Fruit fly (Drosophila melanogaster): ENCODE results near the gene CG7126.

Gene CG7126

dm6 chr3R:18314824-18315690 is 12.4 kb upstream of the CG7126 start (continued):
- no peak for TF ChIP-seq Dll (GFP tag; IDR thresholded peaks at IDR 0.05; ENCODE audit: partially characterized antibody)
- TF ChIP-seq ci (GFP tag; IDR thresholded peaks at IDR 0.05) = peak; percentile 78
- no peak for TF ChIP-seq CG11560 (tag; IDR thresholded peaks at IDR 0.05)
- no peak for TF ChIP-seq cwo (GFP tag; optimal IDR thresholded peaks at IDR 0.05)
- TF ChIP-seq CG13424 (tag; optimal IDR thresholded peaks at IDR 0.05) = peak; percentile 32
- TF ChIP-seq E2f1 (GFP tag; IDR thresholded peaks at IDR 0.05) = peak; percentile 43; the same call in 1 of the 2 replicates
- peak; percentile 56 for TF ChIP-seq Antp (GFP tag; optimal IDR thresholded peaks at IDR 0.05)
- no peak for TF ChIP-seq da (GFP tag; optimal IDR thresholded peaks at IDR 0.05)
- no peak for TF ChIP-seq ara (GFP tag; IDR thresholded peaks at IDR 0.05)
- TF ChIP-seq CG2712 (tag; optimal IDR thresholded peaks at IDR 0.05) = peak; percentile 12
- TF ChIP-seq nom (GFP tag; optimal IDR thresholded peaks at IDR 0.05) = no peak
- no peak for TF ChIP-seq CG10267 (tag; optimal IDR thresholded peaks at IDR 0.05)
- peak; percentile 83 for TF ChIP-seq CG3163 (GFP tag; optimal IDR thresholded peaks at IDR 0.05)
- no peak for TF ChIP-seq danr (GFP tag; IDR thresholded peaks at IDR 0.05)
- TF ChIP-seq crol (GFP tag; IDR thresholded peaks at IDR 0.05) = no peak
- no peak for TF ChIP-seq CG5245 (GFP tag; optimal IDR thresholded peaks at IDR 0.05)
- TF ChIP-seq Dfd (GFP tag; optimal IDR thresholded peaks at IDR 0.05) = no peak
- no peak for TF ChIP-seq Mes4 (GFP tag; optimal IDR thresholded peaks at IDR 0.05)
- TF ChIP-seq Ets97D (GFP tag; optimal IDR thresholded peaks at IDR 0.05) = peak; percentile 34
- TF ChIP-seq CG12155 (GFP tag; optimal IDR thresholded peaks at IDR 0.05) = no peak
- no peak for TF ChIP-seq CG8089 (GFP tag; optimal IDR thresholded peaks at IDR 0.05)
- TF ChIP-seq Doc2 (GFP tag; IDR thresholded peaks at IDR 0.05) = no peak
- TF ChIP-seq trh (GFP tag; optimal IDR thresholded peaks at IDR 0.05) = no peak
- no peak for TF ChIP-seq NC2β (GFP tag; optimal IDR thresholded peaks at IDR 0.05)
- no peak for TF ChIP-seq CG3065 (GFP tag; optimal IDR thresholded peaks at IDR 0.05)
- no peak for TF ChIP-seq vnd (GFP tag; IDR thresholded peaks at IDR 0.05; ENCODE audit: partially characterized antibody)
- peak; percentile 12 for TF ChIP-seq Fer1 (GFP tag; optimal IDR thresholded peaks at IDR 0.05)
- TF ChIP-seq CG17802 (tag; optimal IDR thresholded peaks at IDR 0.05) = no peak
- no peak for TF ChIP-seq Chrac-16 (GFP tag; optimal IDR thresholded peaks at IDR 0.05)
- peak; percentile 27 for TF ChIP-seq unpg (GFP tag; optimal IDR thresholded peaks at IDR 0.05)
- no peak for TF ChIP-seq lbe (GFP tag; optimal IDR thresholded peaks at IDR 0.05)
- TF ChIP-seq tll (GFP tag; optimal IDR thresholded peaks at IDR 0.05) = no peak
- no peak for TF ChIP-seq sqz (GFP tag; optimal IDR thresholded peaks at IDR 0.05)
- TF ChIP-seq CG6765 (GFP tag; optimal IDR thresholded peaks at IDR 0.05) = no peak
- peak; percentile 24 for TF ChIP-seq CG18262 (tag; optimal IDR thresholded peaks at IDR 0.05)
- no peak for TF ChIP-seq Jarid2 (GFP tag; optimal IDR thresholded peaks at IDR 0.05)
- TF ChIP-seq CG7357 (GFP tag; IDR thresholded peaks at IDR 0.05) = no peak
- TF ChIP-seq CG18619 (GFP tag; optimal IDR thresholded peaks at IDR 0.05) = no peak
- TF ChIP-seq lov (optimal IDR thresholded peaks at IDR 0.05) = no peak
- 0 out of 3 replicates have a peak, but pooled peaks have one; percentile 47 for TF ChIP-seq lov (GFP tag; IDR thresholded peaks at IDR 0.05)
- no peak for TF ChIP-seq CG17912 (GFP tag; optimal IDR thresholded peaks at IDR 0.05)
- no peak for TF ChIP-seq CG4617 (GFP tag; optimal IDR thresholded peaks at IDR 0.05; ENCODE audit: borderline replicate concordance)
- peak; percentile 48 for TF ChIP-seq sisA (GFP tag; IDR thresholded peaks at IDR 0.05)
- TF ChIP-seq Lim3 (GFP tag; IDR thresholded peaks at IDR 0.05) = no peak
- TF ChIP-seq CG11504 (tag; optimal IDR thresholded peaks at IDR 0.05) = peak; percentile 20
- TF ChIP-seq Pdp1 (GFP tag; optimal IDR thresholded peaks at IDR 0.05) = peak in 1 of 2 experiments; percentile 23
- no peak for TF ChIP-seq CG17829 (tag; optimal IDR thresholded peaks at IDR 0.05)
- TF ChIP-seq CG10431 (GFP tag; optimal IDR thresholded peaks at IDR 0.05) = no peak
- TF ChIP-seq CkIIα-i1 (GFP tag; IDR thresholded peaks at IDR 0.05) = no peak
